Fruit fly (Drosophila melanogaster) whole organism, adult: ENCODE measurements around the gene CG13251.

Experiments
- CG11617 ChIP-seq: fragments of 200-800 bp; sonication (Bioruptor generic); optimal IDR thresholded peaks from 2 replicates; lab custom pipeline; 2017; ENCODE audit warnings: mild to moderate bottlenecking, missing biosample characterization, missing genetic modification reagents, missing genetic modification characterization
- CG12768 ChIP-seq: fragments of 200-800 bp; sonication (Bioruptor generic); optimal IDR thresholded peaks from 2 replicates; lab custom pipeline; 2017; ENCODE audit warnings: missing biosample characterization, missing genetic modification characterization, mild to moderate bottlenecking, moderate library complexity, missing genetic modification reagents
- CG14711 ChIP-seq: fragments of 200-800 bp; sonication (Bioruptor generic); optimal IDR thresholded peaks from 2 replicates; lab custom pipeline; 2018; ENCODE audit warnings: missing biosample characterization, mild to moderate bottlenecking, missing genetic modification characterization, moderate library complexity
- CG1620 ChIP-seq: fragments of 200-800 bp; sonication (Bioruptor generic); optimal IDR thresholded peaks from 2 replicates; lab custom pipeline; 2016; ENCODE audit warnings: missing biosample characterization, missing genetic modification characterization
- CG33017 ChIP-seq: fragments of 200-800 bp; sonication (Bioruptor generic); optimal IDR thresholded peaks from 2 replicates; lab custom pipeline; 2018; ENCODE audit warnings: missing biosample characterization, mild to moderate bottlenecking, missing genetic modification characterization, moderate library complexity
- CG5204 ChIP-seq: fragments of 200-800 bp; sonication (Bioruptor generic); optimal IDR thresholded peaks from 2 replicates; lab custom pipeline; 2016; ENCODE audit warnings: missing biosample characterization, missing genetic modification characterization
- CG7045 ChIP-seq: fragments of 200-800 bp; sonication (Bioruptor generic); optimal IDR thresholded peaks from 2 replicates; lab custom pipeline; 2017; ENCODE audit warnings: missing biosample characterization, mild to moderate bottlenecking, missing genetic modification characterization
- CG7101 ChIP-seq: fragments of 200-800 bp; sonication (Bioruptor generic); optimal IDR thresholded peaks from 2 replicates; lab custom pipeline; 2018; ENCODE audit warnings: missing biosample characterization, mild to moderate bottlenecking, missing genetic modification characterization, moderate library complexity
- Clk ChIP-seq: fragments of 200-800 bp; sonication (Bioruptor generic); optimal IDR thresholded peaks from 2 replicates; lab custom pipeline; 2017; ENCODE audit warnings: missing biosample characterization, missing genetic modification characterization
- Crg-1 ChIP-seq: fragments of 200-800 bp; sonication (Bioruptor generic); optimal IDR thresholded peaks from 2 replicates; lab custom pipeline; 2016; ENCODE audit warnings: missing biosample characterization, missing genetic modification characterization
- Hr96 ChIP-seq: fragments of 200-800 bp; sonication (Bioruptor generic); optimal IDR thresholded peaks from 2 replicates; lab custom pipeline; 2016; ENCODE audit warnings: missing biosample characterization, missing genetic modification characterization
- Mnt ChIP-seq: fragments of 200-800 bp; sonication (Bioruptor generic); optimal IDR thresholded peaks from 2 replicates; lab custom pipeline; 2016; ENCODE audit warnings: missing biosample characterization, mild to moderate bottlenecking, missing genetic modification characterization
- bab1 ChIP-seq: fragments of 200-800 bp; sonication (Bioruptor generic); optimal IDR thresholded peaks from 3 replicates; lab custom pipeline; 2019; ENCODE audit warnings: missing biosample characterization, mild to moderate bottlenecking, missing genetic modification characterization, moderate library complexity
- cic ChIP-seq: fragments of 200-800 bp; sonication (Bioruptor generic); optimal IDR thresholded peaks from 2 replicates; lab custom pipeline; 2017; ENCODE audit warnings: missing biosample characterization, mild to moderate bottlenecking, missing genetic modification characterization, moderate library complexity
- cnc ChIP-seq, 2 experiments: fragments of >200 bp; optimal IDR thresholded peaks; 2 replicates each; lab custom pipeline; 2017
- kay ChIP-seq: fragments of 200-800 bp; sonication (Bioruptor generic); peaks from one replicate; lab custom pipeline; 2016; ENCODE audit warnings: missing biosample characterization, missing genetic modification characterization, borderline replicate concordance
- ovo ChIP-seq: fragments of 200-800 bp; sonication (Bioruptor generic); optimal IDR thresholded peaks from 2 replicates; lab custom pipeline; 2016; ENCODE audit warnings: missing biosample characterization, missing genetic modification characterization
- pad ChIP-seq: fragments of 200-800 bp; sonication (Bioruptor generic); optimal IDR thresholded peaks from 3 replicates; lab custom pipeline; 2017; ENCODE audit warnings: missing biosample characterization, missing genetic modification characterization, mild to moderate bottlenecking, moderate library complexity, missing genetic modification reagents
- tj ChIP-seq: fragments of 200-800 bp; sonication (Bioruptor generic); optimal IDR thresholded peaks from 3 replicates; lab custom pipeline; 2017; ENCODE audit warnings: missing biosample characterization, mild to moderate bottlenecking, missing genetic modification characterization, moderate library complexity
- toe ChIP-seq: fragments of 200-800 bp; sonication (Bioruptor generic); optimal IDR thresholded peaks from 2 replicates; lab custom pipeline; 2016; ENCODE audit warnings: missing biosample characterization, missing genetic modification characterization

CG13251 gene

DNA sequence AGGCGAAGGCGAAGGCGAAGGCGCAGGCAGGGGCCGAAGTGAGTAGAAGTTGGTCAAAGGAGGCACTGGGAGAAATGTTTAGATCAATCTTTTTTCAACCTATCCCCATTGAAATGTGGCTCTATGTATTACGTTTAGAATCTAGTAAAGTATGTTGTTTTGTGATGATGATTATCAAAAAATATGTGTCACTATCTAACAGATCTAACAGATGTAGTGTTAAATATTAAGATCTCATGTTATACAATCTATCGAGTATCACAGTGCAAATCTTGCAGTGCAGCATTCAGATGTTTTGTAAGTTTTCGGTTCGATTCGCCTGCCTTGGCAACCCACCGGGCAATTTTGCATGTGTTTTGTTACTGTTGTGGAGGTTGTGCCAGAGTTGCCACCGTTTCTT is 26.5 kb upstream of the CG13251 start:
- no peak for TF ChIP-seq ovo (GFP tag; lab: Kevin White, UChicago)
- no peak for TF ChIP-seq toe (GFP tag; lab: Kevin White, UChicago)
- TF ChIP-seq Crg-1 = no peak
- TF ChIP-seq pad (GFP tag; lab: Kevin White, UChicago) = no peak
- TF ChIP-seq kay (GFP tag; lab: Kevin White, UChicago) = no peak
- TF ChIP-seq CG11617 (GFP tag; lab: Kevin White, UChicago) = no peak
- no peak for TF ChIP-seq bab1 (GFP tag; lab: Kevin White, UChicago)
- TF ChIP-seq cic (GFP tag; lab: Kevin White, UChicago) = no peak
- TF ChIP-seq CG14711 = no peak
- no peak for TF ChIP-seq CG33017 (tag; lab: Kevin White, UChicago)
- TF ChIP-seq Clk = no peak
- TF ChIP-seq cnc (optimal IDR thresholded peaks at IDR 0.05; lab: Kevin White, UChicago) = no peak
- no peak for TF ChIP-seq Mnt (GFP tag; lab: Kevin White, UChicago)
- no peak for TF ChIP-seq CG1620 (GFP tag; lab: Kevin White, UChicago)
- TF ChIP-seq Hr96 (GFP tag; lab: Kevin White, UChicago) = no peak

DNA sequence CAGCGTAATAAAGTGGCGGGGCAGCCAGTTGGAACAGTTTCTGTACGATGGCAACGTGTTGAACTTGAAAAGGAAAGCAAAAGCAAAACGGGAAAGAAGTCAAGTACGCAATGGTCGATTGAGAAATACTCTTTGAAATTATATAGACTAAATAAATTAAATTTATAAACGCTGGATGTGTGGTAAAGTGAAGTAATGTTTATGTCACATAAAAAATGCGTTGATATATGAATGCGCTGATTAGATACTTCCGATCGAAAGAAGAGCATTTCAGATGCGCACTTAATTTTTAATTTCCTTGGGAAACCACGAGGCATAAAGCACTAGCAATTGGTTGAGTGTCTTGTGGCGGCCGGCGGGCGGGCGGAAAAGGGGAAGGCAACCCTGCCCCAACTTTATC is 24.2 kb upstream of the CG13251 start:
- no peak for TF ChIP-seq toe (GFP tag; lab: Kevin White, UChicago)
- TF ChIP-seq Clk = no peak
- TF ChIP-seq CG12768 (GFP tag; lab: Kevin White, UChicago) = no peak
- TF ChIP-seq pad (GFP tag; lab: Kevin White, UChicago) = no peak
- TF ChIP-seq tj (GFP tag; lab: Kevin White, UChicago) = no peak
- TF ChIP-seq CG11617 (GFP tag; lab: Kevin White, UChicago) = no peak

DNA sequence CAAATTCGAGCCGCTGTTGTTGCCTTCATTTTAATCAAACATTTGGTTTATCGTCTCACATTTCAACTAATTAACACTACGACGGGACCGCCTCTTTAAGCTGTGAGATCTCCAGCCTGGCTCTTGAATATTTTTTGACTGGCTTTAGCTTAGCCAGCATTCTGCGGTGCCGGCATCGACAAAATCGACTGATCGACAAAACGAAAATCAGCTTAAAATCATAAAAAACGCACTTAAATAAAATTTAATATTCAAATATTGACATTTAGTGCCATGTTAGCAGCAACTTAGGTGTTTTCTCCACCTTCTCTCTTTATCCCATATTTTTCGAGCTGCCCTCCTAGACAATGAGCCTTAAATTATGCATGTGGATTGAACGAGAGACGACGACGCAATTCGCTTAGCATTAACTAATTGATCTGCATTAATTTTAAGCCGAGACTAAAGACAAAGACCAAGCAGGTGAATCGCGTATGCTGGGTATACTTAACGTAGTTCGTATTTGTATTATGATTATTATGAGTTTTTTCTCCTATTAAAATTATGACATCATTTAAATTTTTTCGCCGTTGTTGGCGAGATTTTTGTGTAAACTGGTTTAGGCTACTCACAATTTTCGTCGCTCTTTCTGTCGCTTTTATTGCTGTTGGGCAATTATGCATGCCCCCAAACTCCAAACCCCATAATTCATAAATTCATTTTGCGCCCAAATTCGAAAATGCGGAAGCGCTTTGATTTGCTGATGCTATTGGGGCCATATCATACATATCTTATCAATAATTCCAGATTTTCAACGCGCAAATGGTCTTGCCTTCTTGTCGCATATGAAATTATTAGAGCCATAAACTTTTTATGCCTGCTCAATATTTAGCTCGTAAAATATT is 20.3 kb upstream of the CG13251 start:
- TF ChIP-seq CG7101 (tag; lab: Kevin White, UChicago) (no peak), kay (GFP tag; lab: Kevin White, UChicago) (no peak), CG5204 (GFP tag; lab: Kevin White, UChicago) (no peak), pad (GFP tag; lab: Kevin White, UChicago) (no peak), Crg-1 (no peak), Clk (no peak), CG1620 (GFP tag; lab: Kevin White, UChicago) (no peak), CG12768 (GFP tag; lab: Kevin White, UChicago) (no peak), bab1 (GFP tag; lab: Kevin White, UChicago) (no peak), CG14711 (no peak), CG7045 (GFP tag; lab: Kevin White, UChicago) (no peak)

DNA sequence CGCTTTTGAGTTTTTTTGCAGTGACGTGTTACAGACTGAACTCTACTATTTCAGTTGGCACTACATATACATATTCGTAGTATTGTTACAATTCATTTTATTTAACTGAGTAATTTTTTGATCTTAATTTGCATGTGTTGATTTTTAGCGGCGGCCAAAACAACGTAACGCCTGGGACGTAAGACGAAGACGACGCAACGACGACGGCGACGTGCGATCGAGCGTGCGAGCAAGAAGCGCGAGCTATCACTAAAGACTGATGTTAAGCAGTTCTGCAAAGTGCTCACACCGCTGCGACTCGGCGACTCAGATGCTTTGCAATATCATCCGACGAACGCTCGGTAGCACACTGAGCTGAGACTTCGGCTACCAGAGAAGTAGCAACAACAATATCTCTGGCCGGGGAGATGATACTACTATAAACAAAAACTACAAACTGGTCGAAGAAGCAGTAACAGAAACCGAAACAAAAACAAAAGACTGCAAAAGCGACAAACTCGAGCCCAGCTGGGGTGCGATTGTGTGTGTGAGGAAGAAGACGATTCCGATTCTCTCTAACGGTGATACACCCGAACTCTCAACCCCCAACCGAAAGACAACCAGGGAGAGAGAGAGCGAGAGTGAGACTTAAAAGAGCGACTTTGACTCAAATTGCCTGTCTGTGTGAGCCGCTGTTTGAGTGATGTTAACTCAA is 16.5 kb upstream of the CG13251 start, which contains the start of gene knrl:
Gene knrl, minus strand, starts transcription at position 357 of the 694 bp plus-strand sequence.
- TF ChIP-seq cic (GFP tag; lab: Kevin White, UChicago) = no peak
- peak; percentile 82 for TF ChIP-seq ovo (GFP tag; lab: Kevin White, UChicago)

DNA sequence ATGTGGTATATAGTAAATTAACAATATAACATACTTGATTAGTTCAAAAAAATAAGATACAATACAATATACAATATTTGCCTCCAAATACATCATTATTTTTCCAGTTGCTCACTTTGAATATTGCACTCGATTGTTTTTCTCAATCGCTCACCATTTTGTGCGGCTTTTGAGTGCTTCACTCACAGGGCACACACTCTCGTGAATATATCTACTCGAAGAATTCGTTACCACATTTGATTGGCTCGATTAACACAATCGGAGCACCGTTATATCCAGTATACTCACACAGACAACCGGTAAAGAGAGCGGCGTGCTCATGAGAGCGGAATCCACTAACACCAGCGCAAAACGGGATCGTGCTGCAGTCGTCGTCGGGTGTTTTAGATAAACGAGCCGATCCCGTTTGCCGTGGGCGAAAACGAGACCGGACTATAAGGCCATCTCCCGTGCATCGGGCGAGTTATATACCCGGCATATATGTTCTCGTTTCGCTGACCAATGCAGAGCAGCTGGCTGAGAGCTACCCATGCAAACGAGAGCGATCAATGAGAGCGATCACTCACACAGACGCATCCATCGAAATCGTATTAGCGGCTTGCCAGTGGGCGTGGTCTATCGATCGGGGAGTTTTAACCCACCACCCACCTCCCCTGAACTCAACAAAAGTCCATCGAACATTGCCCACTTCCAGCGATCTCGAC is 15.4 kb upstream of the CG13251 start:
- no peak for TF ChIP-seq CG12768 (GFP tag; lab: Kevin White, UChicago)
- TF ChIP-seq pad (GFP tag; lab: Kevin White, UChicago) = peak; percentile 31
- no peak for TF ChIP-seq bab1 (GFP tag; lab: Kevin White, UChicago)
- peak; percentile 56 for TF ChIP-seq kay (GFP tag; lab: Kevin White, UChicago)
- TF ChIP-seq tj (GFP tag; lab: Kevin White, UChicago) = peak; percentile 7
- TF ChIP-seq Clk = no peak
- TF ChIP-seq CG5204 (GFP tag; lab: Kevin White, UChicago) = peak; percentile 18
- peak; percentile 96 for TF ChIP-seq ovo (GFP tag; lab: Kevin White, UChicago)
- no peak for TF ChIP-seq CG14711
- no peak for TF ChIP-seq CG11617 (GFP tag; lab: Kevin White, UChicago)
- TF ChIP-seq cic (GFP tag; lab: Kevin White, UChicago) = no peak

DNA sequence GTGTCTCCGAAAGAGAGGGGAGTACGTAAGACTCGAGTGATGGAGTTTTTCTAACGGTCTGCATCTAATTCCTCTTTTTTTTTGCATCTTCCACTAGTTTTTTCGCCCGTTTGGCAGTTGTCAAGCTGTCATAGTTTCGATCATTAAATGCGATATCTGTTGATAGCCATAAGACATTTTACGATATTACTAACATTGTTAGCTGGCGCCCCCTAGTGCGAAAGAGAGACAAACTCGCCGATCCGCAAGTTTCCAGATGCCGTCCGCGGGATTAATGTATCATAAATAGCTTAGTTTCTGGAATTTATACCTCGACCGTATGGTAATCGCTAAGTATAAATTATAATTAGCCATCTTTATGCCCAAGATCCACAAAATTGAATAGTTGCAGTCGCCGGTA is 14.8 kb upstream of the CG13251 start:
- no peak for TF ChIP-seq Mnt (GFP tag; lab: Kevin White, UChicago)
- TF ChIP-seq cic (GFP tag; lab: Kevin White, UChicago) = no peak
